Fruit fly (Drosophila melanogaster) whole organism, prepupa: ENCODE measurements around the gene slow.

ENCODE experiments used
- Blimp-1 ChIP-seq: fragments of 200-800 bp; sonication (Bioruptor generic); optimal IDR thresholded peaks from 3 replicates; lab custom pipeline; 2017; ENCODE audit warnings: missing biosample characterization, missing genetic modification characterization, mild to moderate bottlenecking, moderate library complexity, missing genetic modification reagents
- CG16779 ChIP-seq: fragments of 200-800 bp; sonication (Bioruptor generic); optimal IDR thresholded peaks from 3 replicates; lab custom pipeline; 2017; ENCODE audit warnings: missing biosample characterization, mild to moderate bottlenecking, missing genetic modification characterization
- CG34406 ChIP-seq: fragments of 200-800 bp; sonication (Bioruptor generic); optimal IDR thresholded peaks from 3 replicates; lab custom pipeline; 2016; ENCODE audit warnings: missing biosample characterization, missing genetic modification characterization
- CG6792 ChIP-seq: fragments of 200-800 bp; sonication (Bioruptor generic); optimal IDR thresholded peaks from 3 replicates; lab custom pipeline; 2016; ENCODE audit warnings: missing biosample characterization, missing genetic modification characterization
- CG8119 ChIP-seq: fragments of 200-800 bp; sonication (Bioruptor generic); IDR thresholded peaks from 3 replicates; pipeline ENCODE4 v1.3.6; 2022; ENCODE audit warnings: missing biosample characterization, missing genetic modification characterization
- CG8319 ChIP-seq: fragments of 200-800 bp; sonication (Bioruptor generic); optimal IDR thresholded peaks from 3 replicates; lab custom pipeline; 2016; ENCODE audit warnings: missing biosample characterization, missing genetic modification characterization
- CG8632 ChIP-seq: fragments of 200-800 bp; sonication (Bioruptor generic); optimal IDR thresholded peaks from 3 replicates; lab custom pipeline; 2016; ENCODE audit warnings: missing biosample characterization, missing genetic modification characterization
- Eip78C ChIP-seq: fragments of 200-800 bp; sonication (Bioruptor generic); peaks from one replicate; lab custom pipeline; 2016; ENCODE audit warnings: missing biosample characterization, missing genetic modification characterization
- Hr39 ChIP-seq: fragments of 200-800 bp; sonication (Bioruptor generic); optimal IDR thresholded peaks from 2 replicates; lab custom pipeline; 2016; ENCODE audit warnings: missing biosample characterization, missing genetic modification characterization
- Lpt ChIP-seq: fragments of 200-800 bp; sonication (Bioruptor generic); optimal IDR thresholded peaks from 3 replicates; lab custom pipeline; 2016; ENCODE audit warnings: missing biosample characterization, missing genetic modification characterization
- Smox ChIP-seq: fragments of 200-800 bp; sonication (Bioruptor generic); optimal IDR thresholded peaks from 3 replicates; lab custom pipeline; 2016; ENCODE audit warnings: missing biosample characterization, missing genetic modification characterization
- Sox102F ChIP-seq: fragments of 200-800 bp; sonication (Bioruptor generic); optimal IDR thresholded peaks from 2 replicates; lab custom pipeline; 2016; ENCODE audit warnings: missing biosample characterization, mild to moderate bottlenecking, missing genetic modification characterization
- dsx ChIP-seq: fragments of 200-800 bp; optimal IDR thresholded peaks from 3 replicates; lab custom pipeline; 2019; ENCODE audit warnings: missing biosample characterization, mild to moderate bottlenecking, missing genetic modification characterization, moderate library complexity; ENCODE audit not compliant: poor library complexity, severe bottlenecking
- vri ChIP-seq: fragments of 200-800 bp; sonication (Bioruptor generic); optimal IDR thresholded peaks from 3 replicates; lab custom pipeline; 2016; ENCODE audit warnings: missing biosample characterization, mild to moderate bottlenecking, missing genetic modification characterization

DNA sequence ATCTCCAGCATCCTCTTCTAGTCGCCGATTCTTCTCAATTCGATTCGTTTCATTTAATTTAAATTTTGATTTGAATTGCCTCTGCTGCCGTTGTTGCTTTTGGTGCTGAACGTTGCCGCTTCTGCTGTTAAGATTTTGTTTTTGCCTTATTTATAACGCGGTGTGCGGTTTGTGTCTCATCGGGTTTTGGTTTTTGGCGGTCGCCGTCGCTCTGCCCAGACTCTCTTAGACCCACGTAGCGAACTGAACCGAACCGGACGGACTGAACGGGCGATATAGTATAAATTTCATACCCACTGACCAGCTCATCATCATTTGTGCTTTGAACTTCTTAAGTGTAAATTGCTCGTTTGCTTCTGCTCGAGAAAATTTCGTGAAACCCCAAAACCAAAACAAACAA lies 62.0 kb downstream of the slow start, which contains the start of gene CG12607:
- TF ChIP-seq vri (GFP tag; lab: Kevin White, UChicago), result no peak
- TF ChIP-seq dsx (GFP tag; lab: Kevin White, UChicago), result no peak
- no peak for TF ChIP-seq CG16779 (tag; lab: Kevin White, UChicago)
- TF ChIP-seq CG6792, result no peak
- TF ChIP-seq CG8319, result no peak
- no peak for TF ChIP-seq Eip78C (GFP tag; lab: Kevin White, UChicago)
- no peak for TF ChIP-seq CG8119 (GFP tag; lab: Robert Waterston, UW)
- no peak for TF ChIP-seq CG8632 (GFP tag; lab: Kevin White, UChicago)
- no peak for TF ChIP-seq Lpt (GFP tag; lab: Kevin White, UChicago)
- no peak for TF ChIP-seq Smox (GFP tag; lab: Kevin White, UChicago)
- no peak for TF ChIP-seq Sox102F (GFP tag; lab: Kevin White, UChicago)
- no peak for TF ChIP-seq CG34406 (GFP tag; lab: Kevin White, UChicago)
- TF ChIP-seq Blimp-1 (GFP tag; lab: Kevin White, UChicago), result no peak
- no peak for TF ChIP-seq Hr39 (GFP tag; lab: Kevin White, UChicago)
